Worm (Caenorhabditis elegans): ENCODE data around the gene Y79H2A.3.

DNA sequence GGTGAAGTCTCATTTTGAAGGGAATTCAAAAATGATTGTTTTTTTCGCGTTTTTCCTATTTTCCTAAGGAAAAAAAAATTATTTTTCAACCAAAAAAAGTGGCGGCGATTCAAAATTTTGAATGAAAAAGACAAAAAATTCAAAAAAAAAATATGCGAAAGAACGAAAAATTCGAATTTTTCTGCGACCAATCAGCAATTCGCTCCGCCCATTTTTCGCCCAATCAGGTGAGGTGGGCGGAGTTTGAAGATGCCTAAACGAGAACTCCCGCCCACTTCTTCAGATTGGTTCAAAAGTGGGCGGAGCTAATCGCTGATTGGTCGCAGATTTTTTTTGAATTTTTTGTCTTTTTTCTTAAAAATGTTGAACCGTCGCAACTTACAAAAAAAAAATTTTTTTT, 11.8 kb upstream of the Y79H2A.3 start:
- no peak for TF ChIP-seq unc-62 (GFP tag; optimal IDR thresholded peaks at IDR 0.05)
- no peak for TF ChIP-seq snpc-4 (tag; optimal IDR thresholded peaks at IDR 0.05)
- no peak for TF ChIP-seq dpl-1 (GFP tag; optimal IDR thresholded peaks at IDR 0.05)
- TF ChIP-seq skn-1 (tag; optimal IDR thresholded peaks at IDR 0.05), result no peak
- TF ChIP-seq ces-1 (GFP tag; optimal IDR thresholded peaks at IDR 0.05), result no peak
- no peak for TF ChIP-seq unc-130 (tag; optimal IDR thresholded peaks at IDR 0.05)
- TF ChIP-seq nhr-237 (tag; optimal IDR thresholded peaks at IDR 0.05), result no peak
- TF ChIP-seq unc-98 (GFP tag; IDR thresholded peaks at IDR 0.05), result no peak
- no peak for TF ChIP-seq fos-1 (tag; optimal IDR thresholded peaks at IDR 0.05)
- no peak for TF ChIP-seq ama-1 (optimal IDR thresholded peaks at IDR 0.05)
- no peak for TF ChIP-seq nhr-28 (tag; optimal IDR thresholded peaks at IDR 0.05)

Data from whole organism, L1 larva.